Worm (Caenorhabditis elegans) whole organism, L1 larva: ENCODE data around the gene C49C3.6.

Experiments
- blmp-1 ChIP-seq: fragments of 150-350 bp; optimal IDR thresholded peaks from 2 replicates; lab custom pipeline; 2014; ENCODE audit warnings: missing biosample characterization, missing genetic modification characterization
- mab-9 ChIP-seq: fragments of 200-800 bp; sonication (Bioruptor generic); IDR thresholded peaks from 2 replicates; pipeline ENCODE4 v1.3.6; 2022; ENCODE audit warnings: missing genetic modification reagents, missing genetic modification characterization, missing compliant biosample characterization
- nhr-237 ChIP-seq: fragments of 150-350 bp; optimal IDR thresholded peaks from 2 replicates; lab custom pipeline; 2014; ENCODE audit warnings: missing biosample characterization, missing genetic modification characterization
- nhr-28 ChIP-seq: fragments of 150-350 bp; optimal IDR thresholded peaks from 2 replicates; lab custom pipeline; 2014; ENCODE audit warnings: missing biosample characterization, missing genetic modification characterization
- snpc-4 ChIP-seq: fragments of 150-350 bp; optimal IDR thresholded peaks from 2 replicates; lab custom pipeline; 2014; ENCODE audit warnings: missing biosample characterization, missing genetic modification characterization
- unc-130 ChIP-seq: fragments of 150-350 bp; optimal IDR thresholded peaks from 2 replicates; lab custom pipeline; 2017; ENCODE audit warnings: missing biosample characterization, missing genetic modification characterization, inconsistent platforms
- unc-98 ChIP-seq: fragments of 200-800 bp; sonication (Bioruptor generic); IDR thresholded peaks from 2 replicates; pipeline ENCODE4 v1.3.6; 2022; ENCODE audit warnings: missing genetic modification characterization, missing compliant biosample characterization

DNA sequence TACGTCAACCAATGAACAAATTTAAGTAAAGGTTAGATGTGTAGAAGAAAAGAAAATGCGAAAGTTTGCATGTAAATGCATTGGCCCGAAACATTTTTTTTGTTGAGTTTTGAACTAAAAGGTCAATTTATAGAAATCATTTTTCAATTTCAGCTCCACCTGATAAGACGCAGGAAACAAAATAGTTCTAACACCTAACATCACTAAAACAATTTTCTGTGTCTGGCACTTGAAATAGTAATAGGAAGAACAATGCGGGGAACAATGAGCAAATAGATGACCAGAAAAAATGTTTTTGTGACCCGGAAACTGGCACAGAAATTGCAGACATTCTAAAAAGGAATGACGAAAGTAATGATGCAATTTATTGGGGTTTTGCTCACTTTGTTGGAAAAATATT is 39.0 kb upstream of the C49C3.6 start:
- TF ChIP-seq unc-130 (tag; lab: Kevin White, UChicago): no peak
- TF ChIP-seq nhr-28 (tag; lab: Kevin White, UChicago): no peak
- TF ChIP-seq snpc-4: no peak
- TF ChIP-seq nhr-237 (tag; lab: Kevin White, UChicago): no peak
- no peak for TF ChIP-seq mab-9
- no peak for TF ChIP-seq blmp-1 (tag; lab: Kevin White, UChicago)
- no peak for TF ChIP-seq unc-98
